Worm (Caenorhabditis elegans) whole organism, L4 larva: ENCODE results near the gene ric-7.
"Not testable (repeated sequence)": the region's sequence is repeated elsewhere in the genome, so short reads cannot be mapped to it uniquely, and the experiment has no call there.

Source experiments
- D1046.2 ChIP-seq: fragments of 200-800 bp; sonication (Bioruptor generic); IDR thresholded peaks from 2 replicates; pipeline ENCODE4 v1.3.6; 2022; ENCODE audit warnings: missing genetic modification characterization, missing compliant biosample characterization
- F10B5.3 ChIP-seq: sonication (generic microtip); optimal IDR thresholded peaks from 2 replicates; lab custom pipeline; 2016; ENCODE audit warnings: mild to moderate bottlenecking, missing genetic modification characterization, missing compliant biosample characterization
- F37D6.2 ChIP-seq: sonication (generic microtip); optimal IDR thresholded peaks from 2 replicates; lab custom pipeline; 2016; ENCODE audit warnings: mild to moderate bottlenecking, missing genetic modification characterization, missing compliant biosample characterization
- F44E2.7 ChIP-seq: fragments of 200-800 bp; sonication (Bioruptor generic); IDR thresholded peaks from 2 replicates; pipeline ENCODE4 v2.1.2; 2022; ENCODE audit warnings: missing genetic modification characterization, missing compliant biosample characterization
- Y105C5A.15 ChIP-seq: fragments of 200-800 bp; sonication (Bioruptor generic); IDR thresholded peaks from 2 replicates; pipeline ENCODE4 v1.3.6; 2022; ENCODE audit warnings: missing genetic modification characterization, missing compliant biosample characterization
- Y48G9A.11 ChIP-seq: fragments of 200-800 bp; sonication (Bioruptor generic); IDR thresholded peaks from 2 replicates; pipeline ENCODE4 v1.3.6; 2022; ENCODE audit warnings: missing genetic modification reagents, missing genetic modification characterization, missing compliant biosample characterization
- Y5F2A.4 ChIP-seq: fragments of 200-800 bp; sonication (Bioruptor generic); optimal IDR thresholded peaks from 2 replicates; lab custom pipeline; 2018; ENCODE audit warnings: mild to moderate bottlenecking, missing genetic modification characterization, missing compliant biosample characterization
- Y75B8A.6 ChIP-seq: fragments of 200-800 bp; sonication (Bioruptor generic); IDR thresholded peaks from 2 replicates; pipeline ENCODE4 v1.3.6; 2022; ENCODE audit warnings: missing genetic modification reagents, missing genetic modification characterization, missing compliant biosample characterization
- arid-1 ChIP-seq: fragments of 200-800 bp; sonication (Bioruptor generic); conservative IDR thresholded peaks from 2 replicates; pipeline ENCODE4 v1.3.6; 2022; ENCODE audit warnings: missing genetic modification reagents, missing genetic modification characterization, missing compliant biosample characterization
- ceh-20 ChIP-seq: fragments of 200-800 bp; sonication (Bioruptor generic); IDR thresholded peaks from 2 replicates; pipeline ENCODE4 v1.3.6; 2022; ENCODE audit warnings: missing genetic modification reagents, missing genetic modification characterization, missing compliant biosample characterization
- ceh-28 ChIP-seq: fragments of 150-350 bp; optimal IDR thresholded peaks from 2 replicates; lab custom pipeline; 2014; ENCODE audit warnings: missing biosample characterization, missing genetic modification reagents, missing genetic modification characterization
- ceh-82 ChIP-seq: sonication (generic microtip); optimal IDR thresholded peaks from 2 replicates; lab custom pipeline; 2017; ENCODE audit warnings: missing biosample characterization, missing genetic modification characterization
- ces-1 ChIP-seq: fragments of 150-350 bp; sonication (generic microtip); optimal IDR thresholded peaks from 4 replicates; lab custom pipeline; 2014; ENCODE audit warnings: missing biosample characterization, missing genetic modification reagents, missing genetic modification characterization
- cey-2 ChIP-seq: sonication (generic microtip); optimal IDR thresholded peaks from 3 replicates; lab custom pipeline; 2017; ENCODE audit warnings: missing genetic modification characterization, mild to moderate bottlenecking, missing compliant biosample characterization, antibody characterized with exemption, borderline replicate concordance; ENCODE audit not compliant: insufficient read depth
- ctbp-1 ChIP-seq: fragments of 200-800 bp; sonication (Bioruptor generic); IDR thresholded peaks from 2 replicates; pipeline ENCODE4 v1.3.6; 2022; ENCODE audit warnings: missing genetic modification reagents, missing genetic modification characterization, missing compliant biosample characterization
- daf-8 ChIP-seq: fragments of 200-800 bp; sonication (Bioruptor generic); IDR thresholded peaks from 2 replicates; pipeline ENCODE4 v1.3.6; 2022; ENCODE audit warnings: missing genetic modification characterization, missing compliant biosample characterization
- dmd-6 ChIP-seq: fragments of 200-800 bp; sonication (Bioruptor generic); IDR thresholded peaks from 2 replicates; pipeline ENCODE4 v1.3.6; 2022; ENCODE audit warnings: missing genetic modification reagents, missing genetic modification characterization, missing compliant biosample characterization
- dmd-9 ChIP-seq: fragments of 200-800 bp; sonication (Bioruptor generic); IDR thresholded peaks from 2 replicates; pipeline ENCODE4 v1.3.6; 2022; ENCODE audit warnings: missing genetic modification reagents, missing genetic modification characterization, missing compliant biosample characterization
- dpl-1 ChIP-seq: fragments of 150-350 bp; optimal IDR thresholded peaks from 2 replicates; lab custom pipeline; 2014; ENCODE audit warnings: missing biosample characterization, missing genetic modification reagents, missing genetic modification characterization
- gei-8 ChIP-seq: fragments of 200-800 bp; sonication (Bioruptor generic); optimal IDR thresholded peaks from 2 replicates; lab custom pipeline; 2018; ENCODE audit warnings: mild to moderate bottlenecking, missing genetic modification characterization, missing compliant biosample characterization
- hlh-11 ChIP-seq: fragments of 200-800 bp; sonication (Bioruptor generic); optimal IDR thresholded peaks from 2 replicates; lab custom pipeline; 2018; ENCODE audit warnings: mild to moderate bottlenecking, missing genetic modification characterization, missing compliant biosample characterization
- hmg-1.1 ChIP-seq: fragments of 200-800 bp; sonication (Bioruptor generic); IDR thresholded peaks from 2 replicates; pipeline ENCODE4 v1.3.6; 2022; ENCODE audit warnings: missing genetic modification reagents, missing genetic modification characterization, missing compliant biosample characterization
- lin-1 ChIP-seq: fragments of 200-800 bp; sonication (Bioruptor generic); IDR thresholded peaks from 2 replicates; pipeline ENCODE4 v1.3.6; 2022; ENCODE audit warnings: missing genetic modification reagents, missing genetic modification characterization, missing compliant biosample characterization
- lin-13 ChIP-seq: fragments of 150-350 bp; optimal IDR thresholded peaks from 2 replicates; lab custom pipeline; 2014; ENCODE audit warnings: missing biosample characterization, missing genetic modification reagents, missing genetic modification characterization
- lin-15B ChIP-seq: fragments of 150-350 bp; sonication (generic microtip); optimal IDR thresholded peaks from 3 replicates; lab custom pipeline; 2014; ENCODE audit warnings: missing biosample characterization, missing genetic modification characterization
- lin-29 ChIP-seq: fragments of 200-800 bp; sonication (Bioruptor generic); IDR thresholded peaks from 2 replicates; pipeline ENCODE4 v1.3.6; 2022; ENCODE audit warnings: missing genetic modification reagents, missing genetic modification characterization, missing compliant biosample characterization
- lin-38 ChIP-seq: fragments of 200-800 bp; sonication (Bioruptor generic); IDR thresholded peaks from 2 replicates; pipeline ENCODE4 v1.3.6; 2022; ENCODE audit warnings: missing genetic modification reagents, missing genetic modification characterization, missing compliant biosample characterization
- lsy-2 ChIP-seq, 2 experiments: fragments of 150-350 bp in 1 of 2; sonication (generic microtip) in 1 of 2; optimal IDR thresholded peaks; 2 replicates each; lab custom pipeline; 2014 to 2017; ENCODE audit warnings: missing biosample characterization in 2 of 2, missing genetic modification characterization in 2 of 2
- madf-5 ChIP-seq, 2 experiments: fragments of 200-800 bp; sonication (Bioruptor generic); IDR thresholded peaks; 2 replicates each; pipeline ENCODE4 v1.3.6; 2022; ENCODE audit warnings: missing compliant biosample characterization in 2 of 2, missing genetic modification characterization in 2 of 2
- madf-9 ChIP-seq: fragments of 200-800 bp; sonication (Bioruptor generic); conservative IDR thresholded peaks from 2 replicates; pipeline ENCODE4 v1.3.6; 2022; ENCODE audit warnings: missing genetic modification reagents, missing genetic modification characterization, missing compliant biosample characterization
- mdl-1 ChIP-seq, 2 experiments: fragments of 150-350 bp in 1 of 2; sonication (generic microtip) in 1 of 2; optimal IDR thresholded peaks; 2 replicates each; lab custom pipeline; 2014 to 2017; ENCODE audit warnings: missing biosample characterization in 2 of 2, missing genetic modification characterization in 2 of 2
- mdt-29 ChIP-seq: fragments of 200-800 bp; sonication (Bioruptor generic); IDR thresholded peaks from 2 replicates; pipeline ENCODE4 v1.3.6; 2022; ENCODE audit warnings: missing genetic modification reagents, missing genetic modification characterization, missing compliant biosample characterization
- nhr-102 ChIP-seq: sonication (generic microtip); optimal IDR thresholded peaks from 2 replicates; lab custom pipeline; 2016; ENCODE audit warnings: mild to moderate bottlenecking, missing genetic modification characterization, moderate library complexity, missing compliant biosample characterization
- nhr-11 ChIP-seq: fragments of 150-350 bp; optimal IDR thresholded peaks from 2 replicates; lab custom pipeline; 2014; ENCODE audit warnings: missing biosample characterization, missing genetic modification characterization
- nhr-41 ChIP-seq: fragments of 200-800 bp; sonication (Bioruptor generic); IDR thresholded peaks from 2 replicates; pipeline ENCODE4 v1.3.6; 2022; ENCODE audit warnings: missing genetic modification reagents, missing genetic modification characterization, missing compliant biosample characterization
- nhr-42 ChIP-seq: fragments of 200-800 bp; sonication (Bioruptor generic); IDR thresholded peaks from 2 replicates; pipeline ENCODE4 v1.3.6; 2022; ENCODE audit warnings: missing genetic modification characterization, missing compliant biosample characterization
- nhr-48 ChIP-seq: sonication (generic microtip); optimal IDR thresholded peaks from 2 replicates; lab custom pipeline; 2016; ENCODE audit warnings: mild to moderate bottlenecking, missing genetic modification characterization, missing compliant biosample characterization
- nhr-76 ChIP-seq: fragments of 150-350 bp; optimal IDR thresholded peaks from 2 replicates; lab custom pipeline; 2014; ENCODE audit warnings: missing biosample characterization, missing genetic modification characterization
- pha-4 ChIP-seq, 2 experiments: fragments of 150-350 bp in 1 of 2; fragments of 200-800 bp in 1 of 2; sonication (Bioruptor generic) in 1 of 2; IDR thresholded peaks in 1 of 2; optimal IDR thresholded peaks in 1 of 2; 2 replicates each; pipeline versions ENCODE4 v1.3.6 to Lab custom; 2014 to 2022; ENCODE audit warnings: missing genetic modification characterization in 2 of 2, missing genetic modification reagents in 2 of 2, missing biosample characterization in 1 of 2, missing compliant biosample characterization in 1 of 2
- rbr-2 ChIP-seq: sonication (generic microtip); optimal IDR thresholded peaks from 2 replicates; lab custom pipeline; 2016; ENCODE audit warnings: missing genotype, missing genetic modification characterization, missing compliant biosample characterization
- set-16 ChIP-seq: fragments of 200-800 bp; sonication (Bioruptor generic); IDR thresholded peaks from 2 replicates; pipeline ENCODE4 v1.3.6; 2022; ENCODE audit warnings: missing genetic modification reagents, missing genetic modification characterization, missing compliant biosample characterization
- skn-1 ChIP-seq: fragments of 150-350 bp; optimal IDR thresholded peaks from 2 replicates; lab custom pipeline; 2014; ENCODE audit warnings: missing biosample characterization, missing genetic modification characterization
- snpc-1.2 ChIP-seq: fragments of 200-800 bp; sonication (Bioruptor generic); IDR thresholded peaks from 2 replicates; pipeline ENCODE4 v1.3.6; 2022; ENCODE audit warnings: missing genetic modification reagents, missing genetic modification characterization, missing compliant biosample characterization
- zfp-3 ChIP-seq: fragments of 200-800 bp; sonication (Bioruptor generic); conservative IDR thresholded peaks from 2 replicates; pipeline ENCODE4 v1.3.6; 2022; ENCODE audit warnings: missing genetic modification reagents, missing genetic modification characterization, missing compliant biosample characterization
- ztf-7 ChIP-seq: fragments of 150-350 bp; optimal IDR thresholded peaks from 2 replicates; lab custom pipeline; 2014; ENCODE audit warnings: missing biosample characterization, missing genetic modification characterization

The ric-7 gene

DNA sequence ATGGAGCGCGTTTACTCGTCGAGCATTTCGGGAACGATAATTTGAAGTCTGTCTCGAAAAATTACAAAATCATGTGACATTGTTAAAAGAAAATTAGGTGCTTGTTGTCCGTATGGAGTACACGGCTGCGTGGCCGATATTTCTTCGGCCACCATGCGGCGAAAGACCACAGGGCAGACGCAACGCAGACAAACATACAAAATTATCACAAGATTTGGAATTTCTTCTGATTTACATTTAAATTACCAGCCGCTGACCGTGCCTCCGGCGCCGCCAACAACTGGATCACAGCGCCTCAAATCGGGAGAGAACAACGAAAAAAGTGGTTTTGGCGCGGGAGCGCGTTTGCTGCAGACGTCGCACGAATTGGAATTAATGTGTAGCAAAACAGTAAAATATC lies 49.4 kb upstream of the ric-7 start (continued):
- TF ChIP-seq ztf-7 (peak; percentile 70), hmg-1.1 (GFP tag; lab: Robert Waterston, UW) (peak; percentile 92), rbr-2 (tag; lab: Kevin White, UChicago) (peak; percentile 92), F10B5.3 (peak; percentile 18), Y48G9A.11 (GFP tag; lab: Robert Waterston, UW) (peak; percentile 92), F44E2.7 (peak; percentile 86), dpl-1 (GFP tag; lab: Kevin White, UChicago) (peak; percentile 90), dmd-6 (peak; percentile 99), nhr-76 (tag; lab: Kevin White, UChicago) (peak; percentile 65), Y75B8A.6 (GFP tag; lab: Robert Waterston, UW) (peak; percentile 91; the same call in 1 of the 2 replicates), arid-1 (GFP tag; lab: Robert Waterston, UW) (peak; percentile 94), gei-8 (peak; percentile 53), dmd-9 (peak; percentile 99), madf-5 (GFP tag; IDR thresholded peaks at IDR 0.05; lab: Robert Waterston, UW) (peak; percentile 55 to 97; a peak in 3 of 4 replicates), ces-1 (GFP tag; lab: Kevin White, UChicago) (peak; percentile 69), nhr-11 (tag; lab: Kevin White, UChicago) (peak; percentile 61), set-16 (GFP tag; lab: Robert Waterston, UW) (peak; percentile 78), F37D6.2 (peak; percentile 91), lin-13 (GFP tag; lab: Kevin White, UChicago) (peak; percentile 80), lin-38 (GFP tag; lab: Robert Waterston, UW) (peak; percentile 98), madf-9 (peak; percentile 97), nhr-102 (peak; percentile 95), daf-8 (GFP tag; lab: Robert Waterston, UW) (0 out of 2 replicates have a peak, but pooled peaks have one; percentile 28), nhr-48 (tag; lab: Kevin White, UChicago) (peak; percentile 90), cey-2 (tag; lab: Kevin White, UChicago) (peak; percentile 1), mdt-29 (peak; percentile 94), nhr-41 (peak; percentile 74; the same call in 1 of the 2 replicates), skn-1 (tag; lab: Kevin White, UChicago) (peak; percentile 51), mdl-1 (tag; optimal IDR thresholded peaks at IDR 0.05; lab: Kevin White, UChicago) (peak in 1 of 2 experiments; percentile 40), lsy-2 (tag; optimal IDR thresholded peaks at IDR 0.05; lab: Kevin White, UChicago) (peak; percentile 42 to 93), lin-29 (GFP tag; lab: Robert Waterston, UW) (peak; percentile 83)

ce11 chrV:14049274-14049673 lies 43.6 kb upstream of the ric-7 start, which contains the start of gene F58D12.1:
Gene F58D12.1, plus strand, starts transcription at chrV:14049574.
- TF ChIP-seq Y5F2A.4 (GFP tag; lab: Kevin White, UChicago); ceh-82 (tag; lab: Kevin White, UChicago); ceh-28 (tag; lab: Kevin White, UChicago): not testable (repeated sequence)
- TF ChIP-seq, all 104 proteins: peak for 0; not testable (repeated sequence) for 104

- TF ChIP-seq hmg-1.1 (GFP tag; lab: Robert Waterston, UW) (peak; percentile 95), zfp-3 (GFP tag; lab: Robert Waterston, UW) (peak; percentile 90), Y48G9A.11 (GFP tag; lab: Robert Waterston, UW) (peak; percentile 86), ceh-20 (GFP tag; lab: Robert Waterston, UW) (peak; percentile 96), nhr-42 (GFP tag; lab: Robert Waterston, UW) (peak; percentile 95), madf-9 (peak; percentile 87), arid-1 (GFP tag; lab: Robert Waterston, UW) (peak; percentile 84), pha-4 (GFP tag; IDR thresholded peaks at IDR 0.05; lab: Robert Waterston, UW) (peak; percentile 86), lin-1 (GFP tag; lab: Robert Waterston, UW) (peak; percentile 68), Y105C5A.15 (GFP tag; lab: Robert Waterston, UW) (peak; percentile 67; the same call in 1 of the 2 replicates), F37D6.2 (peak; percentile 32), lin-15B (tag; lab: Kevin White, UChicago) (peak; percentile 17), madf-5 (GFP tag; IDR thresholded peaks at IDR 0.05; lab: Robert Waterston, UW) (0 out of 4 replicates have a peak, but pooled peaks of 1 of the 2 experiments have one; percentile 32), D1046.2 (peak; percentile 94), rbr-2 (tag; lab: Kevin White, UChicago) (peak; percentile 56), hlh-11 (tag; lab: Kevin White, UChicago) (peak; percentile 54), snpc-1.2 (GFP tag; lab: Robert Waterston, UW) (peak; percentile 90), ctbp-1 (peak; percentile 90)
- not testable (repeated sequence) for TF ChIP-seq pha-4 (tag; optimal IDR thresholded peaks at IDR 0.05; lab: Kevin White, UChicago)
Measured at ce11 chrV:14038328-14039084, 32.8 kb upstream of the ric-7 start, which contains the start of gene vps-39. Gene vps-39, minus strand, starts transcription at chrV:14038378.
